Fruit fly (Drosophila melanogaster) whole organism, wandering third instar larva: ENCODE results near the gene CG43354.

Experiments used
- CrebA ChIP-seq: fragments of 200-800 bp; sonication (Bioruptor generic); optimal IDR thresholded peaks from 2 replicates; lab custom pipeline; 2016; ENCODE audit warnings: missing biosample characterization, mild to moderate bottlenecking, missing genetic modification characterization, borderline replicate concordance
- OdsH ChIP-seq: fragments of 200-800 bp; sonication (Bioruptor generic); optimal IDR thresholded peaks from 2 replicates; lab custom pipeline; 2016; ENCODE audit warnings: missing biosample characterization, mild to moderate bottlenecking, missing genetic modification characterization
- foxo ChIP-seq, 2 experiments: fragments of 200-800 bp; sonication (Bioruptor generic); optimal IDR thresholded peaks; 2 replicates in 1 of 2; 3 replicates in 1 of 2; lab custom pipeline; 2016 to 2017; ENCODE audit warnings: missing biosample characterization in 2 of 2, missing genetic modification characterization in 2 of 2
- fru ChIP-seq: fragments of 200-800 bp; sonication (Bioruptor generic); optimal IDR thresholded peaks from 3 replicates; lab custom pipeline; 2016; ENCODE audit warnings: missing biosample characterization, mild to moderate bottlenecking, missing genetic modification characterization
- jim ChIP-seq: fragments of 175-275, 200-325 bp; sonication (Bioruptor generic); optimal IDR thresholded peaks from 2 replicates; lab custom pipeline; 2016; ENCODE audit warnings: missing biosample characterization, mild to moderate bottlenecking, missing genetic modification characterization

DNA sequence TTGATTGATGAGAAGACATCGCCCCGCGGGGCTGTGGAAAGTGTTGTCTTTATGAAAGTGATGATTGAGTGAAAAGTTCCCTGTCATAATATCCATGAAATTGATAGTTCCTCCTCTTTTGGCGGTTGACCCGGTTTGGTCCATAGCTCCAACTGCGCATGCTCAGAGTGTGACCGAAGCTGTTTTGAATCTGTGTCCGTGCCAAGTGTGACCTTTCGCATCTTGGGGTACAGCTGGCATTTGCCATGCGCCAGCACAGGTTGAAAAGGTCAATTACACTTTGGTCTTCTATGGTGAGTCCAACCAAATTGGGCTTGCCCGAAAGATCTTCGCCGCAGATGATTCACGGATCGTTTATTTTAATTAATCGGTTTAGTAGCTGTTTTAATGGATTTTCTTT is 11.7 kb upstream of the CG43354 start:
- TF ChIP-seq OdsH (GFP tag; lab: Kevin White, UChicago): no peak
- TF ChIP-seq CrebA: no peak
- no peak for TF ChIP-seq jim
- no peak for TF ChIP-seq fru (GFP tag; lab: Kevin White, UChicago)
- no peak for TF ChIP-seq foxo (GFP tag; optimal IDR thresholded peaks at IDR 0.05; lab: Kevin White, UChicago)
